Fruit fly (Drosophila melanogaster): ENCODE results near the gene CG10996.

Gene CG10996

dm6 chrX:13754476-13754875 is 43.0 kb downstream of the CG10996 start (continued):
- TF ChIP-seq Hr39 (GFP tag; optimal IDR thresholded peaks at IDR 0.05) (peak; percentile 35), fd85E (GFP tag; optimal IDR thresholded peaks at IDR 0.05) (no peak), lz (GFP tag; optimal IDR thresholded peaks at IDR 0.05) (peak; percentile 34), salr (GFP tag; optimal IDR thresholded peaks at IDR 0.05) (peak in 1 of 2 experiments; percentile 39), CG3919 (GFP tag; optimal IDR thresholded peaks at IDR 0.05) (peak; percentile 55), fkh (GFP tag; optimal IDR thresholded peaks at IDR 0.05) (no peak), CG8119 (GFP tag; IDR thresholded peaks at IDR 0.05) (peak; percentile 73), achi (GFP tag; optimal IDR thresholded peaks at IDR 0.05) (peak; percentile 47), CG6163 (GFP tag; IDR thresholded peaks at IDR 0.05) (peak; percentile 88; the same call in 2 of the 3 replicates), CG15336 (GFP tag; IDR thresholded peaks at IDR 0.05) (peak; percentile 58)

- TF ChIP-seq salr (GFP tag; optimal IDR thresholded peaks at IDR 0.05), result no peak
- TF ChIP-seq CG3032 (tag; optimal IDR thresholded peaks at IDR 0.05), result no peak
- TF ChIP-seq svp (GFP tag), result peak; percentile 58
- TF ChIP-seq CG11294 (GFP tag; IDR thresholded peaks at IDR 0.05), result no peak
- TF ChIP-seq Hr4 (GFP tag; optimal IDR thresholded peaks at IDR 0.05), result no peak
These were observed 43.7 kb downstream of the CG10996 start for dm6 chrX:13753775-13754174.

DNA sequence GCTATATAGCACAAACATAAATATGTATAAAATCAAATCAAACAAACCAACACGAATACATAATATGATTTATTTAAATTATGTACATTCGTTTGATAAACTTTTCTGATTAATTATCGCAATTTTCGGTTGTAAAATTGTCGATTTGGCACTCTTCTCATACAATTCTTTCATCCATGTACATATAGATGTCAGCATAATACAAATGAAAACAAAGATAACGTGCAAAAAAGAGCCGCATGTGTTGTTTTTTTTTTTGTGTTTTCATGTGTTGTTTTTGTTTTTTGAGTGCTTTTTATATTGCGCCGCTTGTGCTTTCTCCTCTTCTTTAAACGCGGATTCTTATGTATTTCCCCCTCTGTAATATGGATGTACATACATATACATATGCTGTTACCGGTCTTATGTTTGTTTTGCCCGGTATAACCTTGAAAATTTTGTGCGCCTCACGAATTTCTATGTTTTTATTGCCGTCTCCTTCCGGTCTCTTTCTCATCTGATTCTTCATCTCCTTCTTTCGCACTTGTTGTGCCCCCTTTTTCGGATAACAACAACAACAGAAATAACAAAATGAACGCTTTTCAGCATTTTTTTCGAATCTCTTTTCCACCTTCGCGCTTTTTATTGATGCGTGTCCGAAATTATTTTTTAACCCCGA is 44.2 kb downstream of the CG10996 start:
- TF ChIP-seq CG31627 (GFP tag; optimal IDR thresholded peaks at IDR 0.05), result no peak
- TF ChIP-seq ss (GFP tag; optimal IDR thresholded peaks at IDR 0.05), result peak in 1 of 2 experiments; percentile 5
- peak; percentile 31; the same call in 2 of the 3 replicates for TF ChIP-seq CG6163 (GFP tag; IDR thresholded peaks at IDR 0.05)
- TF ChIP-seq Sox14 (GFP tag; optimal IDR thresholded peaks at IDR 0.05), result no peak
- TF ChIP-seq CG6854 (GFP tag; optimal IDR thresholded peaks at IDR 0.05), result peak; percentile 19

- TF ChIP-seq salr (GFP tag; optimal IDR thresholded peaks at IDR 0.05), result no peak
- TF ChIP-seq fkh (GFP tag; optimal IDR thresholded peaks at IDR 0.05), result no peak
- peak; percentile 61 for TF ChIP-seq Eip78C (GFP tag)
These were observed 44.8 kb downstream of the CG10996 start for dm6 chrX:13752543-13753046.

DNA sequence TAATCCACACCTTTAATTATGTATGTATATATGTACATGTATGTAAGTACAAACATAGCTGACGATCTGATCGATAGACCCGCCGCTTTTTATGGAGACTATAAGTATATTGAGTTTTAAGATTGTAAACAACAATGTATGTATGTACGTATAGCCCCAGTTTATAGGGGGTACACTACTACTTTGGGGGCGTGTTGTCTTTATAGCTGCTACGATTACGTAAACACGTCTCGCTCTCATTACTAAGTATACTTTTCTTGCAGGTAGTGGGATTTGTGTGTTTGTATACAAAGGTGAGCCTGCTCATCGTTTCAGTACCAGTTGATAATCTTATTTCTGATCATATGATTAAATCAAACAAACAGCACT is 47.6 kb downstream of the CG10996 start:
- TF ChIP-seq fkh (GFP tag; optimal IDR thresholded peaks at IDR 0.05) (peak; percentile 72), Eip75B (GFP tag; optimal IDR thresholded peaks at IDR 0.05) (no peak)

dm6 chrX:13748906-13749872 is 48.2 kb downstream of the CG10996 start:
- TF ChIP-seq acj6 (GFP tag; optimal IDR thresholded peaks at IDR 0.05) (peak; percentile 35), eg (GFP tag; IDR thresholded peaks at IDR 0.05) (peak; percentile 67), CG10631 (GFP tag; optimal IDR thresholded peaks at IDR 0.05) (peak; percentile 0), CG11294 (GFP tag; IDR thresholded peaks at IDR 0.05) (peak; percentile 59), cyc (GFP tag; optimal IDR thresholded peaks at IDR 0.05) (no peak), lz (GFP tag; optimal IDR thresholded peaks at IDR 0.05) (peak; percentile 39), CG3919 (GFP tag; optimal IDR thresholded peaks at IDR 0.05) (peak; percentile 16), CG34406 (GFP tag; optimal IDR thresholded peaks at IDR 0.05) (peak; percentile 25), CG6854 (GFP tag; optimal IDR thresholded peaks at IDR 0.05) (no peak), OdsH (GFP tag; optimal IDR thresholded peaks at IDR 0.05) (peak; percentile 46), CG1621 (tag; optimal IDR thresholded peaks at IDR 0.05) (no peak), esn (GFP tag; optimal IDR thresholded peaks at IDR 0.05) (peak; percentile 40), fd85E (GFP tag; optimal IDR thresholded peaks at IDR 0.05) (no peak), salr (GFP tag; optimal IDR thresholded peaks at IDR 0.05) (no peak), Smox (GFP tag; optimal IDR thresholded peaks at IDR 0.05) (peak; percentile 19), Hr38 (GFP tag; optimal IDR thresholded peaks at IDR 0.05) (no peak), Sox102F (GFP tag; optimal IDR thresholded peaks at IDR 0.05) (peak; percentile 10), CG6808 (GFP tag; optimal IDR thresholded peaks at IDR 0.05) (peak; percentile 55), CG8319 (GFP tag; optimal IDR thresholded peaks at IDR 0.05) (no peak), CG11902 (GFP tag; optimal IDR thresholded peaks at IDR 0.05) (no peak), Lpt (GFP tag; optimal IDR thresholded peaks at IDR 0.05) (no peak), CG6163 (GFP tag; IDR thresholded peaks at IDR 0.05) (peak; percentile 53; the same call in 1 of the 3 replicates), CG9139 (GFP tag; optimal IDR thresholded peaks at IDR 0.05) (no peak), dac (GFP tag; optimal IDR thresholded peaks at IDR 0.05) (no peak), spab (GFP tag; optimal IDR thresholded peaks at IDR 0.05) (no peak)
